Fruit fly (Drosophila melanogaster) whole organism, wandering third instar larva: ENCODE results near the gene CG7298.

Source experiments
- Dfd ChIP-seq: fragments of >200 bp; optimal IDR thresholded peaks from 2 replicates; lab custom pipeline; 2017; ENCODE audit warnings: missing biosample characterization, missing genetic modification characterization
- rgr ChIP-seq: fragments of 200-800 bp; sonication (Bioruptor generic); optimal IDR thresholded peaks from 3 replicates; lab custom pipeline; 2016; ENCODE audit warnings: missing biosample characterization, mild to moderate bottlenecking, missing genetic modification characterization

DNA sequence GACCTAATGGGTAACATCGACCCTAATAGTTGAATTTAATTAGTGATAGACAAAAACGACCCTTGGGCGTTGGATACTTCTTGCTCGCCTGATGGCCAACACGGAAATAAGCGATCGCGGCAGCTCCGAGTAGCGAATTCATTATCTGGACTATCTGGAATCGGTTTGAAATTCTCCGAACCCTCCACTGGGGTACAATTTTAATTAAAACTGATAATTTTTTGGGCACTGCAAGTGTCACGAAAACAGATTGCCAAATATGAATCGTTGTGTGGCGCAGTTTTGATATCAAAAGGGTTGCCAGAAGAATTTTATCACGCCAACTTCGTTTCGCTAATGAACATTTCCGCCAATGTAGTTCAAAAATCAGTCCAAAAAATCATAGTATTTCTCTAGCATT lies 6.4 kb upstream of the CG7298 start:
- TF ChIP-seq Dfd (GFP tag; lab: Kevin White, UChicago) (no peak), rgr (no peak)
